Worm (Caenorhabditis elegans): ENCODE data around the gene pygo-1.
A peak's percentile ranks its signal among the peaks of the same experiment; 100 is the strongest.

Gene pygo-1

DNA sequence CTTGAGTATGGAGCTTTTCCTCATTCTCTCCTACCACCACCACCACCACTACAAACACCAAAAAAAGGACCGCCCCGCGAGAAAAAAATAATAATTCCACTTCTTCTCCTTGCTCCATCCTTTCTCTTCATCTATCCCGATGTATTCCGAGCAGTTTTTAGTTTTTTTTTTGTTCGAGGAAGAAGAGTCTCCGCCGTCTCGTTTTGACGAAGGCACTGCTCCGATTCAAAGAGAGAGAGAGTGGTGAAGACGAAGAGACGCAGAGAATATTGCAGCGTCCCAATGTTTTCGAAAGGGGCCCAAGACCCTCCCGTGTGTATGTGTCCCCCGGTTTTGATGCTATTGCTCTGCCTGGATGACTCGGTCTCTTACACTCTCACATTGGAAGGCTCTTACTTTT lies 2.0 kb upstream of the pygo-1 start:
- TF ChIP-seq hmg-1.1 (GFP tag; IDR thresholded peaks at IDR 0.05) (peak; percentile 48; the same call in 1 of the 2 replicates), hlh-30 (tag; optimal IDR thresholded peaks at IDR 0.05; ENCODE audit: insufficient read depth) (peak; percentile 3), hif-1 (tag; optimal IDR thresholded peaks at IDR 0.05) (peak in 1 of 2 experiments; percentile 9), F37D6.2 (tag; optimal IDR thresholded peaks at IDR 0.05) (no peak), lim-7 (GFP tag; IDR thresholded peaks at IDR 0.05) (no peak), cey-2 (tag; optimal IDR thresholded peaks at IDR 0.05; ENCODE audit: borderline replicate concordance, insufficient read depth) (no peak), F44E2.7 (GFP tag; IDR thresholded peaks at IDR 0.05) (no peak), ceh-44 (GFP tag; IDR thresholded peaks at IDR 0.05) (no peak), egl-27 (tag; optimal IDR thresholded peaks at IDR 0.05) (no peak), ces-1 (GFP tag; optimal IDR thresholded peaks at IDR 0.05) (no peak), ZK546.5 (tag; optimal IDR thresholded peaks at IDR 0.05) (no peak), arid-1 (GFP tag; conservative IDR thresholded peaks at IDR 0.05) (no peak), saeg-2 (GFP tag; IDR thresholded peaks at IDR 0.05) (no peak), nhr-76 (tag; optimal IDR thresholded peaks at IDR 0.05) (no peak), lsy-2 (tag; optimal IDR thresholded peaks at IDR 0.05) (peak in 1 of 2 experiments; percentile 0), rbr-2 (tag; optimal IDR thresholded peaks at IDR 0.05) (peak; percentile 63), aha-1 (tag) (peak; percentile 45), lin-13 (GFP tag; optimal IDR thresholded peaks at IDR 0.05) (no peak), mep-1 (tag; optimal IDR thresholded peaks at IDR 0.05) (peak; percentile 41), T26A8.4 (GFP tag; IDR thresholded peaks at IDR 0.05) (no peak)

DNA sequence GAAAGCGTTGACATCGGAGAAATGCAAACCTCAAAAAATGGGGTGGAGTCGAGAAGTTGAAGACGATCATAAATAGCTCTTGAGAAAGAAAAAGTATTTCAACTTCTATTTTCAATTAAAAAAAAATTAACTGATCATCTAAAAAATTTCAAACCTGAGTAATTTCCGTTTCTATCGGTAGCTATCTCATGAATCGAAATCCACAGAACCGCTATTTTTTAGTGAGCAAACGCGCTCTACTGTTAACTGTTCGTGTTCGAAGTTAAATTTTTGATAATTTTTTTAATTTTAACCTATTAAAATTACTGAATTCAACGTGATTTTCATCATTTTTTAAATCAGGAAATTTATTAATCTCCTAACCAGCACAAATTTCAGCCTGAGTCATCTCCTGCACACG lies 729 bp downstream of the pygo-1 start:
- TF ChIP-seq tra-1 (GFP tag; IDR thresholded peaks at IDR 0.05) (no peak), lin-38 (GFP tag; IDR thresholded peaks at IDR 0.05) (peak; percentile 70)

DNA sequence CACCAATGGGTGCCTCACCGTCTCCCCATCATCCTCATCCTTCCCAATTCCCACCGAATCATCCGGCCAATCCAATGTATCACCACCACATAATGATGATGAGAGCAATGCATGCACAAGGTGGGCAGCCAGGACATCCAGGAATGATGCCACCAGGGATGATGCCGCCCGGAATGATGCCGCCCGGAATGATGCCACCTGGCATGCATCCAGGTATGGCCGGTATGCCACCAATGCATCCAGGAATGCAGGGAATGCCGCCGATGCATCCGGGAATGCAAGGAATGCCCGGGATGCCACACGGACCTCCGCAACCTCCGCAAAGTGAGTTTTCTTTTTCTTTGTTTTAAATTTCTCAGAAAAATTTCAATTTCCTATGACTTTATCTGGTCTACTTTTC lies 2.7 kb downstream of the pygo-1 start:
- TF ChIP-seq T26A8.4 (GFP tag; IDR thresholded peaks at IDR 0.05) (no peak), nhr-11 (tag; optimal IDR thresholded peaks at IDR 0.05) (no peak), ceh-44 (GFP tag; IDR thresholded peaks at IDR 0.05) (no peak), set-16 (GFP tag; IDR thresholded peaks at IDR 0.05) (peak; percentile 76), unc-62 (GFP tag; optimal IDR thresholded peaks at IDR 0.05 in 1 of 2) (peak in 1 of 2 experiments; percentile 1), unc-62 (tag; optimal IDR thresholded peaks at IDR 0.05) (no peak)

DNA sequence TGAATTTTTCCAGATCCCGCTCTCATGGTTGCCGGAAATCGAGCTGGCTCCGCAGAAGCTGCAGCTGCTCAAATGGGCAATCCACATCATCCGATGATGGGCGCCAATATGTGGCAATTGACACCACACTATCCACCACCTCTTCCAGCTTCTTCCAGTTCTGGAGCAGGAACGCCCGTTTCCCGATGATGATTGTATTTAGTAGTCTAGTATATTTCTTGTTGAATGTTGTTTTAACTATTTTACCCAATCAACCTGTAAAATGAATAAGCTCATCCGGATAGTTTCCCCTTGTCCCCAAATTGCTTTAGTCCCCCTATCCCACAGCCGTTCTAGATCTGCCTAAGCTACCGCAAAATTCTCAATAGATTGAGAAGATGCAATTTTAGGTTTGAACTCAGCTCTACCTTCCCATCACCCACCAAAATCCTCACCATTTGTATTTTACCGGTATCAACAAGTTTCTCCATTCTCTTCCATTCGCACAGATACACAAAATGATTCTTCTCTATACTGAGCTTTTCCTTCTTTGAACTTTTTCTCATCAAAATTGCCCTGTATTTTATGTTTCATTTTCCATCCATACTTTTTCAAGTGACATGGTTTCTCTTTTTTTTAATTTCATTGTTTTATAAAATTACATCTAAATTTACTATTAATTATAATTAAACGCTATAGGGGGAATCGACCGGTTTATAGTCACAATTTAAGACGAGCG lies 3.3 kb downstream of the pygo-1 start:
- TF ChIP-seq spr-3 (GFP tag; optimal IDR thresholded peaks at IDR 0.05) (no peak), ZK546.5 (tag; optimal IDR thresholded peaks at IDR 0.05) (no peak), nhr-102 (tag; optimal IDR thresholded peaks at IDR 0.05) (no peak), dpl-1 (GFP tag; optimal IDR thresholded peaks at IDR 0.05) (no peak), ceh-82 (tag; optimal IDR thresholded peaks at IDR 0.05) (no peak), tra-1 (GFP tag; IDR thresholded peaks at IDR 0.05) (no peak), aha-1 (tag) (peak; percentile 83), Y105C5A.15 (GFP tag; IDR thresholded peaks at IDR 0.05) (no peak), R02D3.7 (tag; optimal IDR thresholded peaks at IDR 0.05) (no peak), dmd-9 (GFP tag; IDR thresholded peaks at IDR 0.05) (no peak), pha-4 (GFP tag; IDR thresholded peaks at IDR 0.05) (peak; percentile 35; the same call in 1 of the 2 replicates), pha-4 (tag; optimal IDR thresholded peaks at IDR 0.05) (no peak), nhr-6 (tag; optimal IDR thresholded peaks at IDR 0.05) (no peak), T26A8.4 (GFP tag; IDR thresholded peaks at IDR 0.05) (0 out of 2 replicates have a peak, but pooled peaks have one; percentile 39), F37D6.2 (tag; optimal IDR thresholded peaks at IDR 0.05) (no peak), nhr-10 (tag; optimal IDR thresholded peaks at IDR 0.05) (no peak), lin-39 (tag; optimal IDR thresholded peaks at IDR 0.05) (no peak), ZK337.2 (GFP tag; IDR thresholded peaks at IDR 0.05) (no peak), ceh-32 (tag; optimal IDR thresholded peaks at IDR 0.05; ENCODE audit: poor library complexity) (no peak), lsy-2 (tag; optimal IDR thresholded peaks at IDR 0.05) (peak in 1 of 2 experiments; percentile 7), snpc-1.2 (GFP tag; IDR thresholded peaks at IDR 0.05) (peak; percentile 18; the same call in 1 of the 2 replicates), ceh-44 (GFP tag; IDR thresholded peaks at IDR 0.05) (no peak), daf-12 (tag; optimal IDR thresholded peaks at IDR 0.05) (no peak), T20F7.1 (GFP tag; optimal IDR thresholded peaks at IDR 0.05) (peak; percentile 55), zag-1 (tag; optimal IDR thresholded peaks at IDR 0.05) (no peak), daf-19 (GFP tag; conservative IDR thresholded peaks at IDR 0.05) (0 out of 2 replicates have a peak, but pooled peaks have one; percentile 38)
